Worm (Caenorhabditis elegans): ENCODE data around the gene B0034.1.

- TF ChIP-seq ZK546.5 (tag; optimal IDR thresholded peaks at IDR 0.05) (no peak), zfp-3 (GFP tag; conservative IDR thresholded peaks at IDR 0.05) (no peak), lin-29 (GFP tag; IDR thresholded peaks at IDR 0.05) (no peak), zip-2 (tag; optimal IDR thresholded peaks at IDR 0.05) (no peak), nhr-28 (tag; optimal IDR thresholded peaks at IDR 0.05) (no peak), gei-8 (GFP tag; optimal IDR thresholded peaks at IDR 0.05) (no peak)
Measured at ce11 chrII:5996066-5996465, 27.9 kb downstream of the B0034.1 start, which contains the start of gene ins-4.
